Fruit fly (Drosophila melanogaster) whole organism, pupa: ENCODE results near the gene alpha-Spec.

Experiments used
- CG10348 ChIP-seq: fragments of 200-800 bp; sonication (Bioruptor generic); IDR thresholded peaks from 2 replicates; pipeline ENCODE4 v1.3.6; 2022; ENCODE audit warnings: missing biosample characterization, missing genetic modification characterization
- CG12605 ChIP-seq: fragments of 200-800 bp; sonication (Bioruptor generic); IDR thresholded peaks from 2 replicates; pipeline ENCODE4 v1.3.6; 2022; ENCODE audit warnings: missing biosample characterization, missing genetic modification characterization
- CG13204 ChIP-seq: fragments of 200-800 bp; sonication (Bioruptor generic); optimal IDR thresholded peaks from 2 replicates; lab custom pipeline; 2018; ENCODE audit warnings: missing biosample characterization, mild to moderate bottlenecking, missing genetic modification characterization, moderate library complexity
- CG14655 ChIP-seq: fragments of 200-800 bp; sonication (Bioruptor generic); optimal IDR thresholded peaks from 3 replicates; lab custom pipeline; 2017; ENCODE audit warnings: mild to moderate bottlenecking, missing biosample characterization, missing genetic modification reagents, missing genetic modification characterization
- CG15710 ChIP-seq: fragments of 200-800 bp; sonication (Bioruptor generic); optimal IDR thresholded peaks from 2 replicates; lab custom pipeline; 2018; ENCODE audit warnings: missing biosample characterization, mild to moderate bottlenecking, missing genetic modification characterization, moderate library complexity
- CG17806 ChIP-seq: fragments of 200-800 bp; sonication (Bioruptor generic); optimal IDR thresholded peaks from 2 replicates; lab custom pipeline; 2018; ENCODE audit warnings: missing biosample characterization, mild to moderate bottlenecking, missing genetic modification characterization, moderate library complexity
- CG32121 ChIP-seq: fragments of 200-800 bp; sonication (Bioruptor generic); IDR thresholded peaks from 2 replicates; pipeline ENCODE4 v1.3.6; 2022; ENCODE audit warnings: missing biosample characterization, missing genetic modification characterization
- CG34367 ChIP-seq: fragments of 200-800 bp; sonication (Bioruptor generic); optimal IDR thresholded peaks from 2 replicates; lab custom pipeline; 2018; ENCODE audit warnings: missing biosample characterization, mild to moderate bottlenecking, missing genetic modification characterization
- CG4496 ChIP-seq: fragments of 200-800 bp; sonication (Bioruptor generic); IDR thresholded peaks from 3 replicates; pipeline ENCODE4 v1.3.6; 2022; ENCODE audit warnings: missing biosample characterization, missing genetic modification characterization
- CG8159 ChIP-seq: fragments of 200-800 bp; sonication (Bioruptor generic); optimal IDR thresholded peaks from 3 replicates; lab custom pipeline; 2018; ENCODE audit warnings: missing biosample characterization, mild to moderate bottlenecking, missing genetic modification characterization, moderate library complexity
- CG8301 ChIP-seq: fragments of 200-800 bp; sonication (Bioruptor generic); optimal IDR thresholded peaks from 2 replicates; lab custom pipeline; 2018; ENCODE audit warnings: missing biosample characterization, mild to moderate bottlenecking, missing genetic modification characterization
- CG9948 ChIP-seq: fragments of 200-800 bp; sonication (Bioruptor generic); optimal IDR thresholded peaks from 2 replicates; lab custom pipeline; 2018; ENCODE audit warnings: missing biosample characterization, mild to moderate bottlenecking, missing genetic modification characterization, moderate library complexity
- D1 ChIP-seq: fragments of 200-800 bp; sonication (Bioruptor generic); optimal IDR thresholded peaks from 2 replicates; lab custom pipeline; 2018; ENCODE audit warnings: missing biosample characterization, mild to moderate bottlenecking, missing genetic modification characterization, moderate library complexity
- EcR ChIP-seq: fragments of 200-800 bp; sonication (Bioruptor generic); optimal IDR thresholded peaks from 3 replicates; lab custom pipeline; 2019; ENCODE audit warnings: missing biosample characterization, missing genetic modification characterization, mild to moderate bottlenecking, moderate library complexity, missing genetic modification reagents
- Ets98B ChIP-seq: fragments of 200-800 bp; sonication (Bioruptor generic); IDR thresholded peaks from 2 replicates; pipeline ENCODE4 v1.3.6; 2022; ENCODE audit warnings: missing biosample characterization, missing genetic modification characterization
- Pif1A ChIP-seq: fragments of 200-800 bp; sonication (Bioruptor generic); optimal IDR thresholded peaks from 3 replicates; lab custom pipeline; 2016; ENCODE audit warnings: missing biosample characterization, missing genetic modification characterization
- Pif1B ChIP-seq: fragments of 200-800 bp; sonication (Bioruptor generic); optimal IDR thresholded peaks from 3 replicates; lab custom pipeline; 2016; ENCODE audit warnings: missing biosample characterization, missing genetic modification characterization
- Snoo ChIP-seq: fragments of 200-800 bp; sonication (Bioruptor generic); optimal IDR thresholded peaks from 3 replicates; lab custom pipeline; 2017; ENCODE audit warnings: missing biosample characterization, mild to moderate bottlenecking, missing genetic modification characterization, inconsistent platforms
- fd96Ca ChIP-seq: fragments of 200-800 bp; sonication (Bioruptor generic); IDR thresholded peaks from 3 replicates; pipeline ENCODE4 v1.3.6; 2022; ENCODE audit warnings: missing biosample characterization, missing genetic modification characterization
- gl ChIP-seq: fragments of 200-800 bp; sonication (Bioruptor generic); optimal IDR thresholded peaks from 2 replicates; lab custom pipeline; 2018; ENCODE audit warnings: missing biosample characterization, mild to moderate bottlenecking, missing genetic modification characterization
- rn ChIP-seq: fragments of 200-800 bp; sonication (Bioruptor generic); IDR thresholded peaks from 2 replicates; pipeline ENCODE4 v1.3.6; 2022; ENCODE audit warnings: missing biosample characterization, missing genetic modification characterization

alpha-Spec gene

DNA sequence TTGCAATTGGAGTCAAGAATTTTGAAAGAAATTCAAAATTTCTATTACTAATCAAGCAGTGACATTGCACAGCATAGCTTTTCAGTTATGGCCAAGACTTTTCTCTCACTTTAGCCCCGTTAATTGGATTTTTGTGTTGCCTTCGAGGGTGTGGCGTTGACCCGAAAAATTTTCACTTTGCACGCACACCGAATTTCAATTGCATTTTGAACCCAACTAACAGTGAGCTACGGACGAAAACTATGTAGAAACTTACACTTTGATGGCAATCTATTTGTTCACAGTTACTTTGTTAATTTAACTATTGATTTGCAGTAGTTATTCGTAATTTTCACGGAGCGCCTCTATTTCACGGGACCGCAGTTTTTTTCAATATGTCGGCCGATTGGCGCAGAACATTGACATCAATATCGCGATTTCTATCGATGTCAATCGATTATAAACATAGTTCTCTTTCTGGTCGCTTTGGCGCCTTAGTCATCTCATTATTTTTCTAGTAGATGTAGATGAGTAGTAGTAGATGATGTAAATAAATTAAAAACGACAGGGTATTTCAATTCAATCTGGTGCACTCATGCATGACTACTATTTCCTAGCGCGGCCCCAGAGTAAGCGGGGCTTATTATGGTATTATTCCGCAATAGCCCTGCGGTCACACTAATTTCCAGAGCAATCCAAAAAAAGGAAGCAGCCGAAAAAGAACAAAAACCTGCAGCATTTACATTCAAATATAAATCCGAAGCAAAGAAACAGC lies at the start of gene alpha-Spec, which contains the start of the genes dlt and Cdc37:
Gene alpha-Spec (minus strand): TSS at position 386 of the 754 bp plus-strand sequence.
Gene dlt (minus strand): TSS at position 386 of the 754 bp plus-strand sequence.
Gene Cdc37 (plus strand): TSS at position 450 of the 754 bp plus-strand sequence.
- no peak for TF ChIP-seq CG10348
- TF ChIP-seq D1 (tag; lab: Kevin White, UChicago): no peak
- TF ChIP-seq fd96Ca (GFP tag; lab: Robert Waterston, UW): 0 out of 3 replicates have a peak, but pooled peaks have one; percentile 4
- no peak for TF ChIP-seq Pif1A
- no peak for TF ChIP-seq Pif1B (GFP tag; lab: Kevin White, UChicago)
- no peak for TF ChIP-seq CG14655 (GFP tag; lab: Kevin White, UChicago)
- no peak for TF ChIP-seq CG13204
- no peak; the same call in 2 of the 3 replicates for TF ChIP-seq CG4496 (GFP tag; lab: Robert Waterston, UW)
- peak; percentile 60 for TF ChIP-seq CG12605 (GFP tag; lab: Robert Waterston, UW)
- peak; percentile 57 for TF ChIP-seq EcR (GFP tag; lab: Kevin White, UChicago)
- TF ChIP-seq CG32121 (GFP tag; lab: Robert Waterston, UW): no peak
- TF ChIP-seq rn (GFP tag; lab: Robert Waterston, UW): no peak
- peak; percentile 17 for TF ChIP-seq CG9948
- peak; percentile 31 for TF ChIP-seq CG17806
- TF ChIP-seq CG8159: peak; percentile 48
- peak; percentile 28 for TF ChIP-seq Snoo (tag; lab: Kevin White, UChicago)
- peak; percentile 33 for TF ChIP-seq gl (tag; lab: Kevin White, UChicago)
- TF ChIP-seq CG15710 (tag; lab: Kevin White, UChicago): peak; percentile 18
- TF ChIP-seq, all 21 proteins: peak for 9

DNA sequence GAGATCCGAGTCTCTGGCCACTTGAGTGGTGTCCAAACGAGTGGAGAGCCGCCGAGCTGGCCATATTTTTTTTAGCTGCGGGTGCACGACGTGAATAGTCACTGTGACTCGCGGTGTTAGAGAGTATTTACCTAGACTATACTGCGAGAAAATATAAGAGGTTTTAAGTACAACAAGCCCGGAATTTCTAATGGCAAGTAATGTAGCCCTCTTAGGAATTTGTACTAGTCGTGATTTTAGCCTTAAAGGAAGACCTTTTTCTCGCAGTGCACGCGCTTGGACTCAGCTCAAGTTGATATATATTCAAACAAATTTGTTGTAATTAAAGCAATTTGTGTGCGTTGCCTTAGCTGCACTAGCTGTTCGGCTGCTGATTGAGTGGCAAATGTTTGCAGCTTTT lies 49.5 kb upstream of the alpha-Spec start:
- TF ChIP-seq fd96Ca (GFP tag; lab: Robert Waterston, UW): peak; percentile 86
- TF ChIP-seq CG17806: no peak
- TF ChIP-seq rn (GFP tag; lab: Robert Waterston, UW): peak; percentile 59; the same call in 1 of the 2 replicates
- TF ChIP-seq CG12605 (GFP tag; lab: Robert Waterston, UW): peak; percentile 32; the same call in 1 of the 2 replicates
- TF ChIP-seq CG14655 (GFP tag; lab: Kevin White, UChicago): peak; percentile 47
- peak; percentile 88 for TF ChIP-seq Ets98B (GFP tag; lab: Robert Waterston, UW)
- 0 out of 2 replicates have a peak, but pooled peaks have one; percentile 36 for TF ChIP-seq CG10348
- TF ChIP-seq Pif1B (GFP tag; lab: Kevin White, UChicago): no peak
- TF ChIP-seq CG4496 (GFP tag; lab: Robert Waterston, UW): peak; percentile 86
- TF ChIP-seq Pif1A: no peak
- TF ChIP-seq CG13204: no peak
- TF ChIP-seq CG32121 (GFP tag; lab: Robert Waterston, UW): peak; percentile 89
- peak; percentile 57 for TF ChIP-seq CG8301 (tag; lab: Kevin White, UChicago)

DNA sequence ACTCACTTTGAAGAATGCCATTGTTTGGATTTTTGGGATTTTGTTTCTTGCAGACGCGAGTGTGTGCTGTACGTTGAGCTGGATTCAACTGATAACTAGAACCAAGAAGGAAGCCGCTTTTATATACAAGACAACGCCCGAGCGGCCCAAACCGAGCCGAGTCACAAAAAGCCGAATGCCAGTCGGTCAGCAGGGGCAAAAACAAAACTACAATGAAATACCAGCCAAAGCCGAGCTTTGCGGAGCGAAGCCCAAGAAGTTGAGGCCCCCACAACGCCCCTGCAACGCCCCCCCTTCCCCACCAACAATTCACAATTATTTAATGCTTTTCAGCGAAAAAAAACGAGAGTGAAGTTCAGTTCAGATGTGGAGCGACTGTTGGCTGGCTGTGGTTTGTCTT lies 46.9 kb upstream of the alpha-Spec start, which contains the start of gene Cpr62Bc:
Gene Cpr62Bc (minus strand): TSS at position 101 of the 400 bp plus-strand sequence.
- TF ChIP-seq gl (tag; lab: Kevin White, UChicago): peak; percentile 12
- no peak for TF ChIP-seq Pif1A

DNA sequence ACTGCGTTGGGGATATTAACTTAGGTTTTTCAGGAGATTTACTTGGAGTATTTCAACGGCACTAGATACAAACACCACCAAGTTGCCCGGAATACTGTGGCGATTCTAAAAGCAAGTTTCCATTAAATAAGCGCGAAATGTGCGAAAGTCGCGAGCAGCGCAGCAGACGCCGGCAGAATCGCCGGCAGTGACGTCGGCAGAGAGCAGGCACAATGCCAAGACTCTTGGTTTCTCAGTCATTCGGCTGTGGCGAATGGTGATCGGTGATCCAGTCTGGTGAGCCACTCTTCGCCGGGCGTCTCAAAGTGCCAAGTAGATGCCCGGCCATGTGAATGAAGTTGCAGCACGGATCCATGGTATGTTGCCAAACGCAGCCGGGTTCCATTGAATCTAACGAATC lies 39.9 kb upstream of the alpha-Spec start, which contains the start of gene Cpr62Bb:
Gene Cpr62Bb (minus strand): TSS at position 101 of the 400 bp plus-strand sequence.
- TF ChIP-seq CG32121 (GFP tag; lab: Robert Waterston, UW): no peak
- TF ChIP-seq CG10348: no peak

DNA sequence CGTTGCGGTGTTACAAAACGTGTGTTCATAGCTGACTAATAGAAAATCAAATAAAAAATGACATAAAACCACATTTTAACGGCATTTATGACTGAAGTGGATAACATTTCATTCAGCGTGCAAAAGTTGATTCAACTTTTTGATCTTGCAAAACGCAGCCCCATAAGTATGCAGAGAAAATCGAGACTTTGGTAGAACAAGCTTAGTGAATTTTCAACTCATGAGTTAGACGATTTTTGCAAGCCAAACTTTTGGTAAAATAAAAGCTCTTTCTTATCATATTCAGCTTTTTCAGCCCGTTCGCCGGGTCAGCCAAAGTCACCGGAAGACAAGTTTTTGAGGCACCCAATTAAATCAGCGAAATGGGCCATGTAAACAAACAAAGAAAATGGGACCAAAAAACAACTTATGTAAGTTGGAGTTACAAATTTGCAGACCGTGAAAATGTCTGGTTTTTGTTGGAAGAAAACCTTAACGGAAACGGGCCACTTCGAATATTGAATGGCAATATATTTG lies 36.7 kb upstream of the alpha-Spec start, which contains the start of gene Cpr62Ba:
Gene Cpr62Ba (minus strand): TSS at position 31 of the 516 bp plus-strand sequence.
- TF ChIP-seq CG8159: no peak
- TF ChIP-seq EcR (GFP tag; lab: Kevin White, UChicago): peak; percentile 26

DNA sequence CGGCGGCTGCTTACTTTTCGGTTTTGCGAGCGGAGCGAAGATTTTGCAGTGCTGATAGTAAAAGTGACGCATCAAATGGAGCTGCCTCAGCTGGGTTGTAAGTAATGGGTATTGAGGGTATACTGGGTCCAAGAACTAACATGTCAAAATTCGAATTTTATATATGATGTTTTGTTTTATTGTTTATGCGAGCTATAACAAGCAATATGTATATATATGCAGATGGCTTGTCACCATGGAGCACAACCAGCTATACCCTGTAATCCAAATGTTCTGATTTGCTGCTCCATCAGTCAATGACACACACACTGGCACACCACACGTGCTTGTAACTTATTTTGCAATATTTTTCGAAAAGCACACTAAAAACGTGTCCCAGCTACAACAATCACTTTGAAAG lies 34.4 kb upstream of the alpha-Spec start:
- TF ChIP-seq Ets98B (GFP tag; lab: Robert Waterston, UW) (peak; percentile 78), CG34367 (tag; lab: Kevin White, UChicago) (peak; percentile 60), CG12605 (GFP tag; lab: Robert Waterston, UW) (peak; percentile 74), CG8301 (tag; lab: Kevin White, UChicago) (peak; percentile 66), CG17806 (peak; percentile 48), D1 (tag; lab: Kevin White, UChicago) (no peak), EcR (GFP tag; lab: Kevin White, UChicago) (no peak), gl (tag; lab: Kevin White, UChicago) (no peak), CG9948 (peak; percentile 56), Pif1A (peak; percentile 75), fd96Ca (GFP tag; lab: Robert Waterston, UW) (peak; percentile 82), CG14655 (GFP tag; lab: Kevin White, UChicago) (peak; percentile 77), rn (GFP tag; lab: Robert Waterston, UW) (no peak), CG10348 (no peak), CG15710 (tag; lab: Kevin White, UChicago) (peak; percentile 40), CG4496 (GFP tag; lab: Robert Waterston, UW) (peak; percentile 89), Snoo (tag; lab: Kevin White, UChicago) (peak; percentile 56), CG13204 (peak; percentile 16), CG8159 (peak; percentile 17), Pif1B (GFP tag; lab: Kevin White, UChicago) (peak; percentile 66), CG32121 (GFP tag; lab: Robert Waterston, UW) (peak; percentile 81)
